Worm (Caenorhabditis elegans) whole organism, L2 larva: Measurements from ENCODE around the gene sax-3.

Experiments
- C34F6.9 ChIP-seq: fragments of 150-350 bp; optimal IDR thresholded peaks from 2 replicates; lab custom pipeline; 2014; ENCODE audit warnings: missing biosample characterization, missing genetic modification characterization
- F13H6.1 ChIP-seq: sonication (generic microtip); optimal IDR thresholded peaks from 2 replicates; lab custom pipeline; 2016; ENCODE audit warnings: missing genetic modification characterization, missing compliant biosample characterization
- R02D3.7 ChIP-seq: fragments of 150-350 bp; optimal IDR thresholded peaks from 2 replicates; lab custom pipeline; 2014; ENCODE audit warnings: missing biosample characterization, missing genetic modification characterization
- ZK546.5 ChIP-seq: sonication (generic microtip); optimal IDR thresholded peaks from 2 replicates; lab custom pipeline; 2017; ENCODE audit warnings: missing biosample characterization, missing genetic modification characterization
- alr-1 ChIP-seq: fragments of 150-350 bp; optimal IDR thresholded peaks from 2 replicates; lab custom pipeline; 2014; ENCODE audit warnings: missing biosample characterization, missing genetic modification characterization
- ama-1 ChIP-seq: fragments of 150-350 bp; optimal IDR thresholded peaks from 2 replicates; lab custom pipeline; 2018; ENCODE audit warnings: inconsistent platforms
- blmp-1 ChIP-seq: sonication (generic microtip); optimal IDR thresholded peaks from 2 replicates; lab custom pipeline; 2017; ENCODE audit warnings: missing genetic modification characterization, mild to moderate bottlenecking, missing compliant biosample characterization, antibody characterized with exemption, moderate library complexity; ENCODE audit not compliant: insufficient read depth
- ceh-16 ChIP-seq: fragments of 150-350 bp; optimal IDR thresholded peaks from 2 replicates; lab custom pipeline; 2014; ENCODE audit warnings: missing biosample characterization, missing genetic modification characterization
- crh-2 ChIP-seq: sonication (generic microtip); optimal IDR thresholded peaks from 2 replicates; lab custom pipeline; 2017; ENCODE audit warnings: missing biosample characterization, missing genetic modification characterization
- elt-1 ChIP-seq: fragments of 150-350 bp; optimal IDR thresholded peaks from 2 replicates; lab custom pipeline; 2014; ENCODE audit warnings: missing biosample characterization, missing genetic modification characterization
- fos-1 ChIP-seq: fragments of 150-350 bp; optimal IDR thresholded peaks from 2 replicates; lab custom pipeline; 2014; ENCODE audit warnings: missing biosample characterization, missing genetic modification characterization
- lin-11 ChIP-seq: fragments of 150-350 bp; sonication (generic microtip); optimal IDR thresholded peaks from 2 replicates; lab custom pipeline; 2014; ENCODE audit warnings: missing biosample characterization, missing genetic modification characterization, inconsistent platforms, mixed read lengths
- lin-13 ChIP-seq: fragments of 150-350 bp; optimal IDR thresholded peaks from 2 replicates; lab custom pipeline; 2014; ENCODE audit warnings: missing biosample characterization, missing genetic modification reagents, missing genetic modification characterization
- lin-39 ChIP-seq: fragments of 150-350 bp; optimal IDR thresholded peaks from 2 replicates; lab custom pipeline; 2014; ENCODE audit warnings: missing biosample characterization, missing genetic modification reagents, missing genetic modification characterization
- lsy-2 ChIP-seq, 2 experiments: fragments of 150-350 bp in 1 of 2; sonication (generic microtip) in 1 of 2; optimal IDR thresholded peaks; 2 replicates each; lab custom pipeline; 2014 to 2017; ENCODE audit warnings: missing biosample characterization in 2 of 2, missing genetic modification characterization in 2 of 2
- mab-5 ChIP-seq: fragments of 150-350 bp; optimal IDR thresholded peaks from 2 replicates; lab custom pipeline; 2014; ENCODE audit warnings: missing biosample characterization, missing genetic modification characterization
- mdl-1 ChIP-seq, 2 experiments: fragments of 150-350 bp in 1 of 2; sonication (generic microtip) in 1 of 2; optimal IDR thresholded peaks; 2 replicates each; lab custom pipeline; 2017; ENCODE audit warnings: missing biosample characterization in 2 of 2, missing genetic modification characterization in 2 of 2
- nhr-10 ChIP-seq: sonication (generic microtip); optimal IDR thresholded peaks from 2 replicates; lab custom pipeline; 2017; ENCODE audit warnings: missing biosample characterization, missing genetic modification characterization
- nhr-11 ChIP-seq: fragments of 150-350 bp; optimal IDR thresholded peaks from 2 replicates; lab custom pipeline; 2014; ENCODE audit warnings: missing biosample characterization, missing genetic modification characterization
- nhr-237 ChIP-seq: fragments of 150-350 bp; optimal IDR thresholded peaks from 2 replicates; lab custom pipeline; 2014; ENCODE audit warnings: missing biosample characterization, missing genetic modification characterization
- nhr-25 ChIP-seq: fragments of 150-350 bp; sonication (generic microtip); optimal IDR thresholded peaks from 3 replicates; lab custom pipeline; 2014; ENCODE audit warnings: missing biosample characterization, missing genetic modification characterization
- nhr-77 ChIP-seq: fragments of 150-350 bp; optimal IDR thresholded peaks from 2 replicates; lab custom pipeline; 2014; ENCODE audit warnings: missing biosample characterization, missing genetic modification characterization
- sem-4 ChIP-seq: fragments of 150-350 bp; optimal IDR thresholded peaks from 2 replicates; lab custom pipeline; 2014; ENCODE audit warnings: missing biosample characterization, missing genetic modification reagents, missing genetic modification characterization
- skn-1 ChIP-seq: sonication (generic microtip); optimal IDR thresholded peaks from 2 replicates; lab custom pipeline; 2017; ENCODE audit warnings: missing biosample characterization, missing genetic modification characterization
- sma-3 ChIP-seq: sonication (generic microtip); optimal IDR thresholded peaks from 2 replicates; lab custom pipeline; 2016; ENCODE audit warnings: missing genetic modification reagents, missing genetic modification characterization, missing compliant biosample characterization
- sma-9 ChIP-seq, 2 experiments: fragments of 150-350 bp in 1 of 2; sonication (generic microtip) in 1 of 2; optimal IDR thresholded peaks; 2 replicates each; lab custom pipeline; 2014 to 2016; ENCODE audit warnings: missing genetic modification characterization in 2 of 2, mild to moderate bottlenecking in 1 of 2, missing biosample characterization in 1 of 2, missing compliant biosample characterization in 1 of 2, missing genetic modification reagents in 1 of 2, moderate library complexity in 1 of 2
- snpc-4 ChIP-seq: fragments of 150-350 bp; optimal IDR thresholded peaks from 2 replicates; lab custom pipeline; 2014; ENCODE audit warnings: missing biosample characterization, missing genetic modification characterization
- unc-39 ChIP-seq: fragments of 150-350 bp; optimal IDR thresholded peaks from 2 replicates; lab custom pipeline; 2014; ENCODE audit warnings: missing biosample characterization, missing genetic modification characterization
- unc-62 ChIP-seq: fragments of 150-350 bp; optimal IDR thresholded peaks from 2 replicates; lab custom pipeline; 2014; ENCODE audit warnings: missing biosample characterization, missing genetic modification reagents, missing genetic modification characterization
- zag-1 ChIP-seq: fragments of 150-350 bp; optimal IDR thresholded peaks from 2 replicates; lab custom pipeline; 2014; ENCODE audit warnings: missing biosample characterization, missing genetic modification characterization
- ztf-1 ChIP-seq: fragments of 200-800 bp; sonication (Bioruptor generic); conservative IDR thresholded peaks from 2 replicates; pipeline ENCODE4 v1.3.6; 2022; ENCODE audit warnings: missing genetic modification characterization, missing compliant biosample characterization
- ztf-4 ChIP-seq: fragments of 150-350 bp; optimal IDR thresholded peaks from 2 replicates; lab custom pipeline; 2014; ENCODE audit warnings: missing biosample characterization, missing genetic modification characterization

Gene sax-3

DNA sequence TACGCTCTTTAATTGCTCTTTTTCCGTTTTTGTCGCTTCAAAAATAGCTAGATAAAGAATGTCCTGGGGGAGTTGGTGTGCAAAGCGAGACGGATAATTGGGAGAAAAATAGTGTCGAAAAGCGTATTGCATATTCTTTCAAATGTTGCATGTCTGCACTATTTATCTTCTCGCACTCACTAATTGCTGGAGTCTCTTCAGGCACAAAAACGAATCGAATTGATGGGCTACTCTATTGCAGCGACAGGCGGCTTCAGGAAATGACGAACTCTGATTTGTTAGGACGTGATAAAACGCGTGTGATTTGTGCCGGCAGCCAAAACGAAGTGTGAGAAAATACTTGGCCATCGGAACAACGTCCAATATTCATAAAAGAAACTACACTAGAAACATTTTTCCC is 25.4 kb downstream of the sax-3 start:
- TF ChIP-seq sem-4 (no peak), skn-1 (tag; lab: Kevin White, UChicago) (no peak), crh-2 (tag; lab: Kevin White, UChicago) (no peak), blmp-1 (no peak), unc-62 (GFP tag; lab: Kevin White, UChicago) (no peak), lin-13 (GFP tag; lab: Kevin White, UChicago) (no peak), fos-1 (tag; lab: Kevin White, UChicago) (no peak), unc-39 (tag; lab: Kevin White, UChicago) (no peak), mdl-1 (tag; optimal IDR thresholded peaks at IDR 0.05; lab: Kevin White, UChicago) (no peak), lsy-2 (tag; optimal IDR thresholded peaks at IDR 0.05; lab: Kevin White, UChicago) (no peak), ama-1 (lab: Kevin White, UChicago) (no peak), ZK546.5 (tag; lab: Kevin White, UChicago) (no peak), C34F6.9 (no peak)

DNA sequence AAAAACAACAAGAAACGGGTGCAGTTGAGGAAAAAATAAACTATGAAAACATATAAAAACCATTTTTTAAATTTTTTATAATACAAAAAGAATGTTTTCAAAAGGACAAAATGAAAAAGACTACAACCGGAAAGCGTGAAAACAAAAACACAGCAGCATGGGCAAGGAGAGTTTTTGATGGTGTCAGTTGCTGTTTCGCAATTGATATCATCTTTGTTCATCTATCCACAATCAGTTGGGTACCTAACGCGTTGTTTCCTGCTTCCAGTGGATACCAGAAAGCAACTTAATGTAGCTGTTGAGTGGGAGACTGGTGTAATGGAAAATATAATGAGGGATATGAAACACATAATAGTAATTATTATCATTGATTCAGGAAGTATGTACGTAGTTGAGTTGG is 25.9 kb downstream of the sax-3 start:
- TF ChIP-seq ztf-1: no peak
- no peak for TF ChIP-seq sem-4
- no peak for TF ChIP-seq ztf-4 (tag; lab: Kevin White, UChicago)
- no peak for TF ChIP-seq mab-5 (tag; lab: Kevin White, UChicago)
- TF ChIP-seq ceh-16 (tag; lab: Kevin White, UChicago): no peak
- no peak for TF ChIP-seq nhr-11 (tag; lab: Kevin White, UChicago)
- TF ChIP-seq lin-39 (tag; lab: Kevin White, UChicago): no peak
- no peak for TF ChIP-seq F13H6.1 (tag; lab: Kevin White, UChicago)
- no peak for TF ChIP-seq unc-62 (GFP tag; lab: Kevin White, UChicago)
- no peak for TF ChIP-seq nhr-25 (tag; lab: Kevin White, UChicago)
- no peak for TF ChIP-seq sma-9 (GFP tag; optimal IDR thresholded peaks at IDR 0.05; lab: Kevin White, UChicago)
- TF ChIP-seq sma-9 (tag; optimal IDR thresholded peaks at IDR 0.05; lab: Kevin White, UChicago): no peak
- no peak for TF ChIP-seq nhr-237 (tag; lab: Kevin White, UChicago)
- TF ChIP-seq zag-1 (tag; lab: Kevin White, UChicago): no peak
- no peak for TF ChIP-seq mdl-1 (tag; optimal IDR thresholded peaks at IDR 0.05; lab: Kevin White, UChicago)
- TF ChIP-seq snpc-4 (tag; lab: Kevin White, UChicago): no peak
- TF ChIP-seq blmp-1: no peak

ce11 chrX:3430020-3430419 is 35.7 kb downstream of the sax-3 start, which contains the start of gene ZK813.4:
TSS of gene ZK813.4 (minus strand) at chrX:3430120.
- TF ChIP-seq sma-3 (no peak), crh-2 (tag; lab: Kevin White, UChicago) (no peak), elt-1 (tag; lab: Kevin White, UChicago) (no peak), nhr-10 (tag; lab: Kevin White, UChicago) (no peak), mdl-1 (tag; optimal IDR thresholded peaks at IDR 0.05; lab: Kevin White, UChicago) (no peak), F13H6.1 (tag; lab: Kevin White, UChicago) (no peak), zag-1 (tag; lab: Kevin White, UChicago) (no peak), lin-13 (GFP tag; lab: Kevin White, UChicago) (no peak)

DNA sequence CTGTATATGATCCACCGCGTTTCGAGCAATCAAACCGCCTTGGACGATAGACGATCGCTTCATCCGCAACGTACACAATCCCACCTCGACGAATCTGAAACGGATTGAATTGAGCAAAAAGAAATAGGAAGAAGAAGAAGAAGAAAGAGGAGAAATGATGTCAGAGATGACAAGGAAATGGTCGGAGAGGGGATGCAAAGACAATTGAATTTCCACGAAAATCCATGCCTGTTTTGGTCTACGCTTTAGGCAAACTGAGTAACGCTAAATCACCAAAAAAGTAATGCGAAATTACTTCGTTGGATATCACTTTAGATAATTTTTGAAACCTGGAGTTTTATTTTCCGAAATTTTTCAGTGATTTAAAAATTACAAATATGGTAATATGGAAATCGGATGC is 36.6 kb downstream of the sax-3 start:
- no peak for TF ChIP-seq snpc-4 (tag; lab: Kevin White, UChicago)
- peak; percentile 5 for TF ChIP-seq sma-9 (GFP tag; optimal IDR thresholded peaks at IDR 0.05; lab: Kevin White, UChicago)
- no peak for TF ChIP-seq sma-9 (tag; optimal IDR thresholded peaks at IDR 0.05; lab: Kevin White, UChicago)

DNA sequence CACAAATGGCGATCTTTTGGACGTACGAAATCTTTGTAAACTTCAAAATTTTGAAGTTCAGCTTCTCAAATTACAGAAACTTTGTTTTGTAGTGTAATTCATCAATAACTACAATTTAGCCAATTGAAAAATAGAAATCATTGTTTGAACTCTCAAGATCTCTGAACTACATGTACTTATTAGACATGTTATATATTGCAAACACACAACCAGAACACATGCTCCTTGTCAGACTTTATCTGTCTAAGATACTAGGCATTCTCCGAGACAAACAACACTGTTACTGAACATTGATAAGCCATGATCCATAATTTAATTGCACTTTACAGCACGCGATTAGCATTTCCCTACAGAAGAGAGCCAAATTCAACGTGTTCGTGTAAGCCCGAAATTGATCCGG is 41.2 kb downstream of the sax-3 start, which contains the start of gene ZK813.6:
ZK813.6 (plus strand) TSS at position 301 of the 400 bp plus-strand sequence.
- TF ChIP-seq C34F6.9: no peak
- TF ChIP-seq F13H6.1 (tag; lab: Kevin White, UChicago): no peak
- TF ChIP-seq nhr-11 (tag; lab: Kevin White, UChicago): no peak
- no peak for TF ChIP-seq mdl-1 (tag; optimal IDR thresholded peaks at IDR 0.05; lab: Kevin White, UChicago)
- TF ChIP-seq nhr-237 (tag; lab: Kevin White, UChicago): no peak
- TF ChIP-seq nhr-77: no peak
- no peak for TF ChIP-seq lin-11 (tag; lab: Kevin White, UChicago)
- TF ChIP-seq R02D3.7 (tag; lab: Kevin White, UChicago): no peak
- no peak for TF ChIP-seq elt-1 (tag; lab: Kevin White, UChicago)
- TF ChIP-seq alr-1 (tag; lab: Kevin White, UChicago): no peak
